Worm (Caenorhabditis elegans) whole organism, young adult: ENCODE results near the gene T23F6.3.
A peak's percentile ranks its signal among the peaks of the same experiment; 100 is the strongest.

Experiments
- B0035.1 ChIP-seq: sonication (generic microtip); optimal IDR thresholded peaks from 2 replicates; lab custom pipeline; 2016; ENCODE audit warnings: missing genetic modification characterization, mild to moderate bottlenecking, missing compliant biosample characterization, missing genotype, missing genetic modification reagents
- B0336.3 ChIP-seq: fragments of 200-800 bp; sonication (Bioruptor generic); IDR thresholded peaks from 2 replicates; pipeline ENCODE4 v1.3.6; 2022; ENCODE audit warnings: missing genetic modification characterization, missing compliant biosample characterization
- F22D6.2 ChIP-seq: sonication (generic microtip); optimal IDR thresholded peaks from 2 replicates; lab custom pipeline; 2016; ENCODE audit warnings: mild to moderate bottlenecking, missing genetic modification characterization, missing compliant biosample characterization
- F33H1.4 ChIP-seq: fragments of 200-800 bp; sonication (Bioruptor generic); IDR thresholded peaks from 2 replicates; pipeline ENCODE4 v1.3.6; 2022; ENCODE audit warnings: missing genetic modification reagents, missing genetic modification characterization, missing compliant biosample characterization
- F55B11.4 ChIP-seq: sonication (generic microtip); optimal IDR thresholded peaks from 2 replicates; lab custom pipeline; 2016; ENCODE audit warnings: missing compliant biosample characterization, missing genetic modification characterization, borderline replicate concordance; ENCODE audit not compliant: insufficient read depth
- K11D2.4 ChIP-seq: fragments of 200-800 bp; sonication (Bioruptor generic); IDR thresholded peaks from 2 replicates; pipeline ENCODE4 v1.3.6; 2022; ENCODE audit warnings: missing genetic modification reagents, missing genetic modification characterization, missing compliant biosample characterization
- Y53F4B.3 ChIP-seq: fragments of 200-800 bp; sonication (Bioruptor generic); IDR thresholded peaks from 2 replicates; pipeline ENCODE4 v1.3.6; 2022; ENCODE audit warnings: missing genetic modification reagents, missing genetic modification characterization, missing compliant biosample characterization
- Y67H2A.10 ChIP-seq: fragments of 200-800 bp; sonication (Bioruptor generic); conservative IDR thresholded peaks from 2 replicates; pipeline ENCODE4 v1.3.6; 2022; ENCODE audit warnings: missing genetic modification reagents, missing genetic modification characterization, missing compliant biosample characterization
- atf-7 ChIP-seq: sonication (generic microtip); optimal IDR thresholded peaks from 2 replicates; lab custom pipeline; 2017; ENCODE audit warnings: mild to moderate bottlenecking, missing genetic modification characterization, missing compliant biosample characterization
- attf-3 ChIP-seq: fragments of 200-800 bp; sonication (Bioruptor generic); conservative IDR thresholded peaks from 2 replicates; pipeline ENCODE4 v1.3.6; 2022; ENCODE audit warnings: missing genetic modification reagents, missing genetic modification characterization, missing compliant biosample characterization
- ccch-3 ChIP-seq: fragments of 200-800 bp; sonication (Bioruptor generic); optimal IDR thresholded peaks from 2 replicates; lab custom pipeline; 2018; ENCODE audit warnings: mild to moderate bottlenecking, missing genetic modification characterization, missing compliant biosample characterization
- cebp-1 ChIP-seq, 2 experiments: fragments of 200-800 bp in 1 of 2; sonication (Bioruptor generic) in 1 of 2; sonication (generic microtip) in 1 of 2; IDR thresholded peaks in 1 of 2; optimal IDR thresholded peaks in 1 of 2; 2 replicates each; pipeline versions ENCODE4 v1.3.6 to Lab custom; 2017 to 2022; ENCODE audit warnings: missing compliant biosample characterization in 2 of 2, missing genetic modification characterization in 2 of 2, mild to moderate bottlenecking in 1 of 2, missing genetic modification reagents in 1 of 2, moderate library complexity in 1 of 2
- ceh-79 ChIP-seq: sonication (generic microtip); optimal IDR thresholded peaks from 2 replicates; lab custom pipeline; 2017; ENCODE audit warnings: mild to moderate bottlenecking, missing genetic modification characterization, missing compliant biosample characterization
- efl-1 ChIP-seq: fragments of 150-350 bp; optimal IDR thresholded peaks from 2 replicates; lab custom pipeline; 2014; ENCODE audit warnings: missing biosample characterization, missing genetic modification reagents, missing genetic modification characterization
- egl-44 ChIP-seq: fragments of 200-800 bp; sonication (Bioruptor generic); IDR thresholded peaks from 2 replicates; pipeline ENCODE4 v1.3.6; 2022; ENCODE audit warnings: missing genetic modification reagents, missing genetic modification characterization, missing compliant biosample characterization
- gei-17 ChIP-seq: fragments of 200-800 bp; sonication (Bioruptor generic); optimal IDR thresholded peaks from 2 replicates; lab custom pipeline; 2018; ENCODE audit warnings: mild to moderate bottlenecking, missing genetic modification characterization, missing compliant biosample characterization
- hrde-1 ChIP-seq: sonication (generic microtip); optimal IDR thresholded peaks from 2 replicates; lab custom pipeline; 2016; ENCODE audit warnings: missing genetic modification characterization, mild to moderate bottlenecking, missing compliant biosample characterization, moderate library complexity, missing genotype, missing genetic modification reagents, borderline replicate concordance
- lag-1 ChIP-seq: fragments of 200-800 bp; sonication (Bioruptor generic); IDR thresholded peaks from 2 replicates; pipeline ENCODE4 v1.3.6; 2022; ENCODE audit warnings: missing genetic modification reagents, missing genetic modification characterization, missing compliant biosample characterization
- let-526 ChIP-seq: fragments of 200-800 bp; sonication (Bioruptor generic); IDR thresholded peaks from 2 replicates; pipeline ENCODE4 v1.3.6; 2022; ENCODE audit warnings: missing genetic modification reagents, missing genetic modification characterization, missing compliant biosample characterization
- lin-54 ChIP-seq: fragments of 200-800 bp; sonication (Bioruptor generic); optimal IDR thresholded peaks from 2 replicates; lab custom pipeline; 2018; ENCODE audit warnings: mild to moderate bottlenecking, missing genetic modification characterization, missing compliant biosample characterization
- lir-1 ChIP-seq: fragments of 200-800 bp; sonication (Bioruptor generic); conservative IDR thresholded peaks from 2 replicates; pipeline ENCODE4 v1.3.6; 2022; ENCODE audit warnings: missing genetic modification reagents, missing genetic modification characterization, missing compliant biosample characterization
- lsy-27 ChIP-seq: sonication (generic microtip); optimal IDR thresholded peaks from 2 replicates; lab custom pipeline; 2017; ENCODE audit warnings: missing genetic modification characterization, mild to moderate bottlenecking, missing compliant biosample characterization, antibody characterized with exemption, missing genotype, borderline replicate concordance; ENCODE audit not compliant: insufficient read depth
- madf-3 ChIP-seq: fragments of 200-800 bp; sonication (Bioruptor generic); IDR thresholded peaks from 2 replicates; pipeline ENCODE4 v1.3.6; 2022; ENCODE audit warnings: missing genetic modification reagents, missing genetic modification characterization, missing compliant biosample characterization
- mcd-1 ChIP-seq: fragments of 200-800 bp; sonication (Bioruptor generic); IDR thresholded peaks from 2 replicates; pipeline ENCODE4 v1.3.6; 2022; ENCODE audit warnings: missing genetic modification reagents, missing genetic modification characterization, missing compliant biosample characterization
- mes-4 ChIP-seq: sonication (generic microtip); optimal IDR thresholded peaks from 2 replicates; lab custom pipeline; 2016; ENCODE audit warnings: missing genotype, missing genetic modification characterization, missing compliant biosample characterization
- nfya-1 ChIP-seq: sonication (generic microtip); optimal IDR thresholded peaks from 2 replicates; lab custom pipeline; 2017; ENCODE audit warnings: antibody characterized with exemption, missing compliant biosample characterization, missing genetic modification characterization, borderline replicate concordance; ENCODE audit not compliant: insufficient read depth
- nhr-80 ChIP-seq: sonication (generic microtip); optimal IDR thresholded peaks from 2 replicates; lab custom pipeline; 2016; ENCODE audit warnings: missing genetic modification characterization, missing compliant biosample characterization
- repo-1 ChIP-seq: sonication (generic microtip); optimal IDR thresholded peaks from 2 replicates; lab custom pipeline; 2017; ENCODE audit warnings: mild to moderate bottlenecking, missing genetic modification characterization, missing compliant biosample characterization
- sea-2 ChIP-seq: fragments of 200-800 bp; sonication (Bioruptor generic); IDR thresholded peaks from 2 replicates; pipeline ENCODE4 v1.3.6; 2022; ENCODE audit warnings: missing genetic modification characterization, missing compliant biosample characterization
- tbp1 ChIP-seq: fragments of 200-800 bp; sonication (Bioruptor generic); optimal IDR thresholded peaks from 2 replicates; lab custom pipeline; 2018; ENCODE audit warnings: mild to moderate bottlenecking, missing genetic modification characterization, missing compliant biosample characterization
- unc-62 ChIP-seq: fragments of 150-350 bp; optimal IDR thresholded peaks from 2 replicates; lab custom pipeline; 2014; ENCODE audit warnings: missing biosample characterization, missing genetic modification reagents, missing genetic modification characterization
- ztf-18 ChIP-seq: sonication (generic microtip); optimal IDR thresholded peaks from 2 replicates; lab custom pipeline; 2016; ENCODE audit warnings: missing genotype, mild to moderate bottlenecking, missing genetic modification characterization, missing compliant biosample characterization
- ztf-22 ChIP-seq: fragments of 200-800 bp; sonication (Bioruptor generic); optimal IDR thresholded peaks from 2 replicates; lab custom pipeline; 2018; ENCODE audit warnings: mild to moderate bottlenecking, missing genetic modification characterization, moderate library complexity, missing compliant biosample characterization
- ztf-26 ChIP-seq: sonication (generic microtip); optimal IDR thresholded peaks from 2 replicates; lab custom pipeline; 2017; ENCODE audit warnings: missing genetic modification characterization, missing compliant biosample characterization
- ztf-28 ChIP-seq: fragments of 200-800 bp; sonication (Bioruptor generic); IDR thresholded peaks from 2 replicates; pipeline ENCODE4 v1.3.6; 2022; ENCODE audit warnings: missing genetic modification reagents, missing genetic modification characterization, missing compliant biosample characterization
- ztf-3 ChIP-seq: fragments of 200-800 bp; sonication (Bioruptor generic); optimal IDR thresholded peaks from 2 replicates; lab custom pipeline; 2018; ENCODE audit warnings: mild to moderate bottlenecking, missing genetic modification characterization, missing compliant biosample characterization

Gene T23F6.3

DNA sequence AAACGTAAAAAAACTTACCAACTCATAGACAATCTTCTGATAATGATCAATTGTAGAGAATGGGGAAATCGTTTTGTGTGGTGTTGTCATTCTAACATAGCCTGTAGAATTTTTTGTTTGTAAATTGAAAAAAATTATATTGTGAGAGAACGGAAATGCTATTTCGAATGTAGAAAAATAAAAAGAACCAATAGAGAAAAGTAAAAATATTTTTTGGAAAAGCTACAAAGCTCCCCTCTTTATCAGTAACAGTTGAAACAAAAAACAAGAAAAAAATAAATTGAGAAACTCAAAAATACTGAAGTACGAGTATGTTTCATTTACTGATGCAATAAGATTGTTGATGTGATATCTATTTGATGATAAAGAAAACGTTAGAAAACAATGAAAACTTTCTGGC, 12.9 kb downstream of the T23F6.3 start, which contains the start of gene C27D8.3:
TSS of gene C27D8.3 (minus strand) at position 101 of the 400 bp plus-strand sequence.
- TF ChIP-seq sea-2 (GFP tag; lab: Robert Waterston, UW): no peak
- TF ChIP-seq ccch-3 (GFP tag; lab: Kevin White, UChicago): no peak
- no peak for TF ChIP-seq F33H1.4 (GFP tag; lab: Robert Waterston, UW)
- no peak for TF ChIP-seq K11D2.4
- no peak for TF ChIP-seq lin-54 (GFP tag; lab: Kevin White, UChicago)
- TF ChIP-seq efl-1: no peak
- TF ChIP-seq gei-17 (GFP tag; lab: Kevin White, UChicago): no peak
- TF ChIP-seq lag-1 (GFP tag; lab: Robert Waterston, UW): no peak
- no peak for TF ChIP-seq repo-1
- no peak for TF ChIP-seq mes-4 (tag; lab: Kevin White, UChicago)

DNA sequence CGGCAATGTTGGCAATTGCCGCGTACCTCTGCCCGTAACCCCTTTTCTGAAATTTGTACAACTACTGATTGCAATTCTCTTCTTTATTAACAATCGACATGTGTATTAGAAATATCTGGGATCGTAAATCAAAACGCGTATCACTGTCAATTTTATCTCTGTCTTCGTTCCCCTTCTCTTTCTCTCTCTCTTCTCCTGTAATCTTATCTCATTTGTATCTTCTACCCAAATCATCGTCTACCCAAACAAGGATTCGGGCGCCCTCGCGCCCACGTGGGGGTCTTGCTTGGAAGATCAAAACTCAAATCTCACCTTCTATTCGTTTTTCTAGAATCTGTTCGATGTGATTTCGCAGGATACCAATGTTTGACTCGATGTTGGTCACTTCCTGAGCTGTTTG, 13.6 kb downstream of the T23F6.3 start, which contains the start of gene C27D8.2:
TSS of gene C27D8.2 (plus strand) at position 222 of the 400 bp plus-strand sequence.
- TF ChIP-seq ztf-18 (no peak), ztf-26 (peak; percentile 14)

ce11 chrIV:12703811-12704210, 20.7 kb downstream of the T23F6.3 start, which contains the start of gene C27D8.4:
Gene C27D8.4, plus strand, starts transcription at chrIV:12704111.
- no peak for TF ChIP-seq lin-54 (GFP tag; lab: Kevin White, UChicago)
- no peak for TF ChIP-seq egl-44 (GFP tag; lab: Robert Waterston, UW)
- no peak for TF ChIP-seq Y67H2A.10 (GFP tag; lab: Robert Waterston, UW)

- TF ChIP-seq nhr-80 (tag; lab: Kevin White, UChicago) (peak; percentile 0), lsy-27 (tag; lab: Kevin White, UChicago) (no peak)
These were observed 23.6 kb downstream of the T23F6.3 start for ce11 chrIV:12700944-12701343.

- TF ChIP-seq ceh-79 (tag; lab: Kevin White, UChicago) (no peak), nhr-80 (tag; lab: Kevin White, UChicago) (peak; percentile 87), lir-1 (GFP tag; lab: Robert Waterston, UW) (no peak)
These were observed 24.4 kb downstream of the T23F6.3 start for ce11 chrIV:12700204-12700603.

ce11 chrIV:12698880-12699279, 25.7 kb downstream of the T23F6.3 start:
- TF ChIP-seq attf-3 (GFP tag; lab: Robert Waterston, UW) (no peak), madf-3 (no peak), cebp-1 (GFP tag; IDR thresholded peaks at IDR 0.05; lab: Robert Waterston, UW) (no peak), cebp-1 (tag; optimal IDR thresholded peaks at IDR 0.05; lab: Kevin White, UChicago) (peak; percentile 3), hrde-1 (tag; lab: Kevin White, UChicago) (no peak), nhr-80 (tag; lab: Kevin White, UChicago) (peak; percentile 84), sea-2 (GFP tag; lab: Robert Waterston, UW) (no peak), B0035.1 (tag; lab: Kevin White, UChicago) (no peak)
- TF ChIP-seq, all 124 proteins: peak for 2

- no peak for TF ChIP-seq nfya-1 (tag; lab: Kevin White, UChicago)
- TF ChIP-seq attf-3 (GFP tag; lab: Robert Waterston, UW): no peak
- no peak for TF ChIP-seq ztf-3 (GFP tag; lab: Kevin White, UChicago)
- no peak for TF ChIP-seq mcd-1
- TF ChIP-seq B0336.3: peak; percentile 40; the same call in 1 of the 2 replicates
- TF ChIP-seq lir-1 (GFP tag; lab: Robert Waterston, UW): no peak
- peak; percentile 37 for TF ChIP-seq tbp1 (GFP tag; lab: Kevin White, UChicago)
- peak; percentile 85 for TF ChIP-seq ztf-22 (GFP tag; lab: Kevin White, UChicago)
- no peak for TF ChIP-seq ztf-28 (GFP tag; lab: Robert Waterston, UW)
- peak; percentile 35 for TF ChIP-seq lin-54 (GFP tag; lab: Kevin White, UChicago)
- peak; percentile 10 for TF ChIP-seq F22D6.2 (tag; lab: Kevin White, UChicago)
- no peak for TF ChIP-seq Y53F4B.3
- TF ChIP-seq atf-7 (tag; lab: Kevin White, UChicago): peak; percentile 86
- no peak for TF ChIP-seq let-526
- TF ChIP-seq unc-62 (GFP tag; lab: Kevin White, UChicago): peak; percentile 90
- no peak for TF ChIP-seq cebp-1 (GFP tag; IDR thresholded peaks at IDR 0.05; lab: Robert Waterston, UW)
- TF ChIP-seq cebp-1 (tag; optimal IDR thresholded peaks at IDR 0.05; lab: Kevin White, UChicago): peak; percentile 53
- no peak for TF ChIP-seq F55B11.4
These were observed 34.8 kb downstream of the T23F6.3 start for ce11 chrIV:12689709-12690142.
